Worm (Caenorhabditis elegans) whole organism, early embryonic: ENCODE data around the gene K12H6.12.

Experiments
- F13C5.2 ChIP-seq: sonication (generic microtip); optimal IDR thresholded peaks from 2 replicates; lab custom pipeline; 2017; ENCODE audit warnings: mild to moderate bottlenecking, missing genetic modification characterization, inconsistent platforms, missing compliant biosample characterization
- ama-1 ChIP-seq: fragments of 150-350 bp; optimal IDR thresholded peaks from 2 replicates; lab custom pipeline; 2014
- ceh-36 ChIP-seq: sonication (generic microtip); optimal IDR thresholded peaks from 2 replicates; lab custom pipeline; 2016; ENCODE audit warnings: missing genetic modification characterization, inconsistent platforms, missing compliant biosample characterization
- flt-1 ChIP-seq: fragments of 200-800 bp; sonication (Bioruptor generic); IDR thresholded peaks from 2 replicates; pipeline ENCODE4 v1.3.6; 2022; ENCODE audit warnings: missing genetic modification characterization, missing compliant biosample characterization
- hmg-4 ChIP-seq: fragments of 200-800 bp; sonication (Bioruptor generic); optimal IDR thresholded peaks from 2 replicates; lab custom pipeline; 2018; ENCODE audit warnings: mild to moderate bottlenecking, missing genetic modification characterization, missing compliant biosample characterization
- scrt-1 ChIP-seq: fragments of 200-800 bp; sonication (Bioruptor generic); IDR thresholded peaks from 2 replicates; pipeline ENCODE4 v1.3.6; 2022; ENCODE audit warnings: missing genetic modification characterization, missing compliant biosample characterization

DNA sequence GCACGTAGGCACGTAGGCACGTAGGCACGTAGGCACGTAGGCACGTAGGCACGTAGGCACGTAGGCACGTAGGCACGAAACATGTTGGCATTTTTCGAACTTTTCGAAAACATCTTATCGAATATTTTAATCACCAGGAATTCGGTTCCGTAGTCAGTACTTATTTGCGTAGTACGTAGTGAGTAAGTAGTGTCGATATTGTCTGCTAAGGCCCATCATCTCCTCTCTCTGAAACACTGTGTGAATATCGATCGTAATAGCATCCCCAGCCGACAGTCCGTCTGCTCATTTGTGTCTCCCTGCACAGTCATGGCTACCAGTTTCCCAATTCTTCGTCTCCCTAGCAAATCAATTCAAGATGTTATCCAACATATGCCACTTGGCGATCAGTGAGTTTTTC lies 45.8 kb upstream of the K12H6.12 start, which contains the start of gene fbxb-106:
- TF ChIP-seq ama-1 (no peak), ceh-36 (tag; lab: Kevin White, UChicago) (no peak), flt-1 (GFP tag; lab: Robert Waterston, UW) (no peak), hmg-4 (GFP tag; lab: Kevin White, UChicago) (no peak), F13C5.2 (tag; lab: Kevin White, UChicago) (no peak), scrt-1 (GFP tag; lab: Robert Waterston, UW) (no peak)
